Fruit fly (Drosophila melanogaster) whole organism, adult: ENCODE measurements around the gene CG32379.

Source experiments
- CG11617 ChIP-seq: fragments of 200-800 bp; sonication (Bioruptor generic); optimal IDR thresholded peaks from 2 replicates; lab custom pipeline; 2017; ENCODE audit warnings: mild to moderate bottlenecking, missing biosample characterization, missing genetic modification reagents, missing genetic modification characterization
- CG12768 ChIP-seq: fragments of 200-800 bp; sonication (Bioruptor generic); optimal IDR thresholded peaks from 2 replicates; lab custom pipeline; 2017; ENCODE audit warnings: missing biosample characterization, missing genetic modification characterization, mild to moderate bottlenecking, moderate library complexity, missing genetic modification reagents
- CG14711 ChIP-seq: fragments of 200-800 bp; sonication (Bioruptor generic); optimal IDR thresholded peaks from 2 replicates; lab custom pipeline; 2018; ENCODE audit warnings: missing biosample characterization, mild to moderate bottlenecking, missing genetic modification characterization, moderate library complexity
- CG1620 ChIP-seq: fragments of 200-800 bp; sonication (Bioruptor generic); optimal IDR thresholded peaks from 2 replicates; lab custom pipeline; 2016; ENCODE audit warnings: missing biosample characterization, missing genetic modification characterization
- CG33017 ChIP-seq: fragments of 200-800 bp; sonication (Bioruptor generic); optimal IDR thresholded peaks from 2 replicates; lab custom pipeline; 2018; ENCODE audit warnings: missing biosample characterization, mild to moderate bottlenecking, missing genetic modification characterization, moderate library complexity
- CG5204 ChIP-seq: fragments of 200-800 bp; sonication (Bioruptor generic); optimal IDR thresholded peaks from 2 replicates; lab custom pipeline; 2016; ENCODE audit warnings: missing biosample characterization, missing genetic modification characterization
- CG7045 ChIP-seq: fragments of 200-800 bp; sonication (Bioruptor generic); optimal IDR thresholded peaks from 2 replicates; lab custom pipeline; 2017; ENCODE audit warnings: missing biosample characterization, mild to moderate bottlenecking, missing genetic modification characterization
- CG7101 ChIP-seq: fragments of 200-800 bp; sonication (Bioruptor generic); optimal IDR thresholded peaks from 2 replicates; lab custom pipeline; 2018; ENCODE audit warnings: missing biosample characterization, mild to moderate bottlenecking, missing genetic modification characterization, moderate library complexity
- Clk ChIP-seq: fragments of 200-800 bp; sonication (Bioruptor generic); optimal IDR thresholded peaks from 2 replicates; lab custom pipeline; 2017; ENCODE audit warnings: missing biosample characterization, missing genetic modification characterization
- Crg-1 ChIP-seq: fragments of 200-800 bp; sonication (Bioruptor generic); optimal IDR thresholded peaks from 2 replicates; lab custom pipeline; 2016; ENCODE audit warnings: missing biosample characterization, missing genetic modification characterization
- Hr96 ChIP-seq: fragments of 200-800 bp; sonication (Bioruptor generic); optimal IDR thresholded peaks from 2 replicates; lab custom pipeline; 2016; ENCODE audit warnings: missing biosample characterization, missing genetic modification characterization
- Mnt ChIP-seq: fragments of 200-800 bp; sonication (Bioruptor generic); optimal IDR thresholded peaks from 2 replicates; lab custom pipeline; 2016; ENCODE audit warnings: missing biosample characterization, mild to moderate bottlenecking, missing genetic modification characterization
- bab1 ChIP-seq: fragments of 200-800 bp; sonication (Bioruptor generic); optimal IDR thresholded peaks from 3 replicates; lab custom pipeline; 2019; ENCODE audit warnings: missing biosample characterization, mild to moderate bottlenecking, missing genetic modification characterization, moderate library complexity
- cic ChIP-seq: fragments of 200-800 bp; sonication (Bioruptor generic); optimal IDR thresholded peaks from 2 replicates; lab custom pipeline; 2017; ENCODE audit warnings: missing biosample characterization, mild to moderate bottlenecking, missing genetic modification characterization, moderate library complexity
- cnc ChIP-seq, 2 experiments: fragments of >200 bp; optimal IDR thresholded peaks; 2 replicates each; lab custom pipeline; 2017
- kay ChIP-seq: fragments of 200-800 bp; sonication (Bioruptor generic); peaks from one replicate; lab custom pipeline; 2016; ENCODE audit warnings: missing biosample characterization, missing genetic modification characterization, borderline replicate concordance
- ovo ChIP-seq: fragments of 200-800 bp; sonication (Bioruptor generic); optimal IDR thresholded peaks from 2 replicates; lab custom pipeline; 2016; ENCODE audit warnings: missing biosample characterization, missing genetic modification characterization
- pad ChIP-seq: fragments of 200-800 bp; sonication (Bioruptor generic); optimal IDR thresholded peaks from 3 replicates; lab custom pipeline; 2017; ENCODE audit warnings: missing biosample characterization, missing genetic modification characterization, mild to moderate bottlenecking, moderate library complexity, missing genetic modification reagents
- tj ChIP-seq: fragments of 200-800 bp; sonication (Bioruptor generic); optimal IDR thresholded peaks from 3 replicates; lab custom pipeline; 2017; ENCODE audit warnings: missing biosample characterization, mild to moderate bottlenecking, missing genetic modification characterization, moderate library complexity
- toe ChIP-seq: fragments of 200-800 bp; sonication (Bioruptor generic); optimal IDR thresholded peaks from 2 replicates; lab custom pipeline; 2016; ENCODE audit warnings: missing biosample characterization, missing genetic modification characterization

CG32379 gene

DNA sequence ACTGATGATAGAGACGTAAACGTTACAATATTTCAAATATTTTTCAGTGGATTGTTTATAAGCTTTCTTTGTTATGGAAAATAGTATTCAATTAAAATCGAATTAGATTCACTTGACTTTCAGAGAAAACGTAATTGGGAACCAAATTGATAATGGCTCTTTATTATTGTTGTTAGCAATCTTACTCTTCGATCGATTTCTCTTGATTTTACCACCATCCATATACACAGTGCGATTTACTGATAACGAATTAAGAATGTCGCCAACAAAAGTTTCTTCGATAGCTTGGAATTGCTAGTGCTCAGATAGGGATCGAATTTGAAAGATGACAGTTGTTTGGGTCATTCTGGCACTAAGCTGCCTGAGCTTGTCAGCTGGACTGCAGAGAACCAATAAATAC is 3.6 kb downstream of the CG32379 start, which contains the start of gene CG18417:
TSS of gene CG18417 (plus strand) at position 301 of the 400 bp plus-strand sequence.
- TF ChIP-seq toe (GFP tag; lab: Kevin White, UChicago): no peak
- TF ChIP-seq CG12768: no peak
- TF ChIP-seq pad (GFP tag; lab: Kevin White, UChicago): no peak
- TF ChIP-seq ovo (GFP tag; lab: Kevin White, UChicago): no peak
- no peak for TF ChIP-seq CG33017
- no peak for TF ChIP-seq Mnt (GFP tag; lab: Kevin White, UChicago)
- no peak for TF ChIP-seq CG5204 (GFP tag; lab: Kevin White, UChicago)

DNA sequence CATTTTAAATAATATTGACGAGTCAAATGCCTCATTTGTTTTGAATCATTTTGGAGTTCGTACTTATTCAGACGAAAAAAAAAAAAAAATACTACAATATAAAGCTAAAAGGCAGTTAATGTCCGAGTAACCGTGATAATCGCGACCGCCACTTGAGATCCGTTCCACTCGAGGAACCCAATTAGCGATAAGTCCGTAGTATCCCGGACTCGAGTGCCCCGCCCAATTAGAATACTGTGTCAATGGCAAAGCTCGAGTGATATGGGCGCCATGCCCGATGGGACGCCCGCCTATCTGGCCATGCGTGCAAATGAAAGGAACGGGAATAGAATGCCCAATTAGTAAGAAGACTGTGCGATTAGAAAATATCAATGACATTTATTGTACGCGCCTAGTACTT is 5.8 kb downstream of the CG32379 start:
- TF ChIP-seq CG5204 (GFP tag; lab: Kevin White, UChicago) (no peak), cnc (optimal IDR thresholded peaks at IDR 0.05; lab: Kevin White, UChicago) (no peak), CG33017 (no peak), Crg-1 (GFP tag; lab: Kevin White, UChicago) (no peak), CG12768 (no peak), pad (GFP tag; lab: Kevin White, UChicago) (no peak), CG7045 (no peak), bab1 (GFP tag; lab: Kevin White, UChicago) (no peak), CG14711 (tag; lab: Kevin White, UChicago) (no peak)

DNA sequence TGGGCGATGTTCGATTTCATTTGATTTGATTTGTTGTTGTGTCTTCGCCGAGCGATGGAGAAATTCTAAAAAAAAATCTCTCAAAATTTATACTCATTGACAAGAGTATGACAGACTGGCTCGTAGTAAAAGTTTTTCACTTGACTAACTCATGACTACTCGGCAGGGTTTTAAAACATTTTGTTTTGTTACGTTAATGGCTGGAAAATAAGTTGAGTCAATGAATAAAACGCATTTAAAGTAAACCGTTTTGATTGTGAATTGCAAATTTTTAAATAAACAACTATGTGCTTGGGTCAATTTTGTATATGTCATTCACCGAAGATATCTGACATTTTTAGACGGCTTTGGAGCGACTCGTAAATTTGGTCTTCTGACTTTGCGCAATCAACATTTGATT is 7.9 kb downstream of the CG32379 start, which contains the start of gene CG8560:
TSS of gene CG8560 (minus strand) at position 101 of the 400 bp plus-strand sequence.
- no peak for TF ChIP-seq CG1620
- TF ChIP-seq Hr96 (GFP tag; lab: Kevin White, UChicago): no peak
- TF ChIP-seq CG7045: no peak
- no peak for TF ChIP-seq cic
- TF ChIP-seq cnc (optimal IDR thresholded peaks at IDR 0.05; lab: Kevin White, UChicago): no peak
- no peak for TF ChIP-seq Mnt (GFP tag; lab: Kevin White, UChicago)
- TF ChIP-seq CG14711 (tag; lab: Kevin White, UChicago): no peak
- TF ChIP-seq ovo (GFP tag; lab: Kevin White, UChicago): no peak
- no peak for TF ChIP-seq kay (GFP tag; lab: Kevin White, UChicago)
- no peak for TF ChIP-seq Clk
- TF ChIP-seq CG7101 (tag; lab: Kevin White, UChicago): no peak
- no peak for TF ChIP-seq CG12768
- no peak for TF ChIP-seq Crg-1 (GFP tag; lab: Kevin White, UChicago)
- no peak for TF ChIP-seq CG5204 (GFP tag; lab: Kevin White, UChicago)
- TF ChIP-seq pad (GFP tag; lab: Kevin White, UChicago): no peak
- no peak for TF ChIP-seq toe (GFP tag; lab: Kevin White, UChicago)
- no peak for TF ChIP-seq bab1 (GFP tag; lab: Kevin White, UChicago)
- no peak for TF ChIP-seq tj (GFP tag; lab: Kevin White, UChicago)
- TF ChIP-seq CG11617 (GFP tag; lab: Kevin White, UChicago): no peak

DNA sequence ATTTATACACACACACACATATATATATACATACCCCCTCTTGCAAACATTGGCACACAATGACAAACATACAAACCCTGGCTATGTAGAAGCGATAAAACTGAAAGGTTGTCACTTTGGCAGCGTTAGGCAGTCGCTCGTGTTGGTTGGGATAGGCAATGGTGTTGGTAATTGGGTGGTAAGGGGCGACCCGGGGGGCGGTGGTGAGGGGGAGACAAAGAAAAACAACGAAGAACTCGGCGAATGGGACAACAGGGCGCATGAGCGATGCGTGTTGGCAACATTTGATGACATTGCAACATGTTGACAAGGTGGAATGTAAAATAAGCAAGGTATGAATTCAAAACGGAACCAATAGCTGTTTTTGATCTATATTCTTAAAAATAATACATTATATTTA is 26.4 kb downstream of the CG32379 start:
- no peak for TF ChIP-seq kay (GFP tag; lab: Kevin White, UChicago)
- TF ChIP-seq CG7101 (tag; lab: Kevin White, UChicago): no peak
- TF ChIP-seq Clk: no peak
- TF ChIP-seq CG1620: no peak
- TF ChIP-seq pad (GFP tag; lab: Kevin White, UChicago): no peak
- TF ChIP-seq ovo (GFP tag; lab: Kevin White, UChicago): no peak
- TF ChIP-seq bab1 (GFP tag; lab: Kevin White, UChicago): no peak
- no peak for TF ChIP-seq CG5204 (GFP tag; lab: Kevin White, UChicago)
- TF ChIP-seq Crg-1 (GFP tag; lab: Kevin White, UChicago): no peak
- no peak for TF ChIP-seq CG11617 (GFP tag; lab: Kevin White, UChicago)
- TF ChIP-seq cic: no peak

DNA sequence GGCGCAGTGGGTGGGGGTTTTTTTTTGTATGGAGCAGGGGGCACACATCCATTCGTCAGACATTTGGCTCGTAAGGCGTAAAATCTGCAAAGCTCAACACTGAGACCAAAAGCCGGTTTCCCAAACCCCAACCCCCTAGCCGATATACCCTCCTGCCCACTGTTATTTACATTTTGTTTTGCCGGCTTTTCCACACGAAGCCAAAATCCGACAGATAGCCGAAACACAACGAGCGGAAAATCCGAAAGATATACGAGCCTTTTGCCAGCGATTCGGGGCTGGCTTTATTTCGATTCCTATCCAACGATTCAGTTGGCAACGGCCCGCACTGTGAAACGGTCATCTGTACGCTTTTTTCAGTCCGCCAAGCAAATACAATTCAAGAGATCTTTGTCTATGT is 27.4 kb downstream of the CG32379 start, which contains the start of gene CG42458:
TSS of gene CG42458 (plus strand) at position 311 of the 400 bp plus-strand sequence.
- TF ChIP-seq tj (GFP tag; lab: Kevin White, UChicago) (no peak), cic (no peak), kay (GFP tag; lab: Kevin White, UChicago) (peak; percentile 68)

DNA sequence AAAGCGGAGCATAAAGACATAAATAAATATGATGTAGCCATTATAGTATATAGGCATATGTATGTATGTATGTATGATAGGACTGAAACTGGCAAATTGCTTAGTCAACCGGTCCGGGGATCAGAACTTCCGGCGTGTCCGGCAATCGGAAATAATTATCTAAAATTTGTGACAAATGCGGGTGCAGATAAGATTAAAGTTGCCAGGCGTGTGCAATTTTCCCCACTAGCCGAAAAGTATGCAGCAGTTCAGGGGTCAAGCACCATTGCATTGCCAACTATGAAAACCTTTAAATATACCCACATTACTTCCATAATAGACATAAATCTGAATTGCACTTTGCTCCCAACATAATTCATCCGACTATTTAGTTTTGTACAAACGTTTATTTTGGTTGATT is 36.1 kb downstream of the CG32379 start:
- TF ChIP-seq ovo (GFP tag; lab: Kevin White, UChicago) (no peak), kay (GFP tag; lab: Kevin White, UChicago) (no peak), Mnt (GFP tag; lab: Kevin White, UChicago) (no peak), CG7045 (no peak), toe (GFP tag; lab: Kevin White, UChicago) (no peak)

DNA sequence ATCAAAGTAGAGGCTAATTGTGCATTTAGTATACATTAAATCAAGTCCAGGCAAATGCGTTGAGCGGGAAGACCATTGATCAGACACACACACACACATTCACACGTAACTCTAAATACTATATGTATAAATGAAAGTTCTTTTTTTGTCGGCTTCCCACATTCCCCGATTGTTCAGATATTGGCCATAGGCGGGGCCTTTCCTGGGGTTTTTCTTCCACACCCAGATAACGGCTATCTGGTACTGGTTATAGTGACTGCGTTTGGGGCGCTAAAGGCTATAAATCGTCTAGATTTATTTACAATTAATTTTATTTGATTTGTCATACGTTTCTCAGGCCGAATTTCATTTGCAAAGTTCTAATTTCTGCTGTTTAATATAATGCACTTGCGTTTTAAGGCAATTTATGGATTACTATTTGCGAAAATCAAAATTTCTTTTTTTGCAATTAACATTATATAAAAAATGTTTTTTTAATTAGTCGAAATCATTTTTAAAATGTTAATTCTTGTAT is 36.7 kb downstream of the CG32379 start:
- no peak for TF ChIP-seq CG7045
- TF ChIP-seq kay (GFP tag; lab: Kevin White, UChicago): peak; percentile 62
